Fruit fly (Drosophila melanogaster): ENCODE measurements around the gene Sod1.

- TF ChIP-seq Lpt (GFP tag; optimal IDR thresholded peaks at IDR 0.05) (no peak), Adf1 (GFP tag; IDR thresholded peaks at IDR 0.05) (no peak; the same call in 1 of the 2 replicates), cad (GFP tag; optimal IDR thresholded peaks at IDR 0.05) (no peak), crol (GFP tag; IDR thresholded peaks at IDR 0.05) (no peak), lola (GFP tag; optimal IDR thresholded peaks at IDR 0.05) (no peak), CG11696 (GFP tag; IDR thresholded peaks at IDR 0.05) (no peak), CG6689 (GFP tag; IDR thresholded peaks at IDR 0.05) (no peak), CG5245 (GFP tag; optimal IDR thresholded peaks at IDR 0.05) (no peak), CG12236 (GFP tag; optimal IDR thresholded peaks at IDR 0.05) (no peak)
Measured at dm6 chr3L:11135846-11136245, 22.3 kb upstream of the Sod1 start, which contains the start of gene IRSp53.

All from whole organism, embryonic.